Fruit fly (Drosophila melanogaster): ENCODE data around the gene CG5421.

Gene CG5421

dm6 chr2L:12404555-12405077 lies 43.3 kb downstream of the CG5421 start:
- TF ChIP-seq chinmo (GFP tag; IDR thresholded peaks at IDR 0.05; ENCODE audit: partially characterized antibody) (0 out of 4 replicates have a peak, but pooled peaks have one; percentile 57), Bgb (GFP tag; IDR thresholded peaks at IDR 0.05; ENCODE audit: partially characterized antibody) (no peak), Trl (optimal IDR thresholded peaks at IDR 0.05) (peak in 1 of 2 experiments; percentile 38), Trl (GFP tag; optimal IDR thresholded peaks at IDR 0.05) (no peak), CG17829 (tag; optimal IDR thresholded peaks at IDR 0.05) (no peak)

- TF ChIP-seq CG15514 (GFP tag; optimal IDR thresholded peaks at IDR 0.05) (no peak), Scr (GFP tag; IDR thresholded peaks at IDR 0.05; ENCODE audit: partially characterized antibody) (no peak), insv (GFP tag; optimal IDR thresholded peaks at IDR 0.05) (no peak), HLH4C (GFP tag; IDR thresholded peaks at IDR 0.05; ENCODE audit: partially characterized antibody) (no peak), CrebB (tag; optimal IDR thresholded peaks at IDR 0.05) (no peak), unpg (GFP tag; optimal IDR thresholded peaks at IDR 0.05) (no peak), tup (GFP tag; optimal IDR thresholded peaks at IDR 0.05) (no peak), CG7357 (GFP tag; IDR thresholded peaks at IDR 0.05) (no peak), fd96Cb (tag; optimal IDR thresholded peaks at IDR 0.05) (no peak), CG12071 (GFP tag; optimal IDR thresholded peaks at IDR 0.05) (no peak), Ptx1 (GFP tag; IDR thresholded peaks at IDR 0.05) (no peak), nmo (GFP tag; optimal IDR thresholded peaks at IDR 0.05) (no peak), B-H1 (GFP tag; IDR thresholded peaks at IDR 0.05) (no peak), slou (GFP tag; optimal IDR thresholded peaks at IDR 0.05) (no peak), Bteb2 (GFP tag; optimal IDR thresholded peaks at IDR 0.05) (no peak), Nf-YA (GFP tag; IDR thresholded peaks at IDR 0.05) (no peak), CG6765 (GFP tag; optimal IDR thresholded peaks at IDR 0.05) (no peak), sima (GFP tag; optimal IDR thresholded peaks at IDR 0.05) (no peak)
These were observed 50.0 kb downstream of the CG5421 start, which contains the start of gene Pkd2 for dm6 chr2L:12397974-12398373. Gene Pkd2 (plus strand): TSS chr2L:12398274.

Measured in whole organism, embryonic.